Fruit fly (Drosophila melanogaster): ENCODE measurements around the gene ebd1.

Gene ebd1

DNA sequence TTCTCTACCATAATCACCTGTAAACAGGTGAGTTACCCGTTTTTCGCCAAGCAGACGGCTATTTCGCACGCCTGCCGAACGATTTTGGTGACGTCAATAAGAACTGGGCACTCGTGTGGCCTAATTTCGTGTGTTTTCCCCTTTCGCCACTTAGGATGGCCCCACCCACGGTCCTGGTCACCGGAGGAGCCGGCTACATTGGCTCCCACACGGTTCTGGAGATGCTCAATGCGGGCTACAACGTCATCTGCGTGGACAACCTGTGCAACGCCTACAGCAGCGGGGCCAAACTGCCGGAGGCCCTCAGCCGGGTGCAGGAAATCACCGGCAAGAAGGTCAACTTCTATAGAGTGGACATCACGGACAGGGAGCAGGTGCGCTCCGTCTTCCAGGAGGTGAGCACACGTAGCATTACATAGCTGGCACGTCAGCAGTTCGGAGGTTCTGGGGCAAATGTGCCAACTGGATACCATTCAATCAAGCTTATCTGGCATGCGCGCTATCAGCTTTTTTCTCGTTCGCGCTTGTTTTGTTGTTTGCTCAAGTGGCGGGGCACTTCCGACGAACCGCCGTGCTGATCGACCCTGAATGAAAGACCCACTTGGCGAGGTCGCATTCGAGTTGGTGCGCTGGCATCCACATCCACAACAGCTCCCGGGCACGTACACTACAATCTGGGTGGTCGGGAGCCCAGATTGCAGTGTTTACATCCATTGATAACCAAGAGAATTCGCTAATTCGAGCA lies 36.2 kb downstream of the ebd1 start:
- no peak for TF ChIP-seq CG9705 (GFP tag; optimal IDR thresholded peaks at IDR 0.05)
- no peak for TF ChIP-seq rgr (GFP tag; optimal IDR thresholded peaks at IDR 0.05)
- no peak for TF ChIP-seq GATAd (GFP tag; optimal IDR thresholded peaks at IDR 0.05)
- no peak for TF ChIP-seq lola (GFP tag; optimal IDR thresholded peaks at IDR 0.05)
- TF ChIP-seq N (GFP tag; optimal IDR thresholded peaks at IDR 0.05): no peak
- no peak for TF ChIP-seq sage (GFP tag; optimal IDR thresholded peaks at IDR 0.05)
- TF ChIP-seq Dfd (GFP tag; optimal IDR thresholded peaks at IDR 0.05): no peak
- no peak for TF ChIP-seq Mio (GFP tag; optimal IDR thresholded peaks at IDR 0.05)
- no peak for TF ChIP-seq Abd-B (GFP tag; optimal IDR thresholded peaks at IDR 0.05)
- no peak for TF ChIP-seq woc (GFP tag; optimal IDR thresholded peaks at IDR 0.05)
- TF ChIP-seq pan (optimal IDR thresholded peaks at IDR 0.05): no peak
- no peak for TF ChIP-seq Hr78 (GFP tag; optimal IDR thresholded peaks at IDR 0.05)
- no peak for TF ChIP-seq fru (GFP tag; optimal IDR thresholded peaks at IDR 0.05)
- TF ChIP-seq jim (GFP tag; optimal IDR thresholded peaks at IDR 0.05): no peak
- no peak for TF ChIP-seq psq (GFP tag; optimal IDR thresholded peaks at IDR 0.05)
- TF ChIP-seq tai (GFP tag; optimal IDR thresholded peaks at IDR 0.05): no peak

DNA sequence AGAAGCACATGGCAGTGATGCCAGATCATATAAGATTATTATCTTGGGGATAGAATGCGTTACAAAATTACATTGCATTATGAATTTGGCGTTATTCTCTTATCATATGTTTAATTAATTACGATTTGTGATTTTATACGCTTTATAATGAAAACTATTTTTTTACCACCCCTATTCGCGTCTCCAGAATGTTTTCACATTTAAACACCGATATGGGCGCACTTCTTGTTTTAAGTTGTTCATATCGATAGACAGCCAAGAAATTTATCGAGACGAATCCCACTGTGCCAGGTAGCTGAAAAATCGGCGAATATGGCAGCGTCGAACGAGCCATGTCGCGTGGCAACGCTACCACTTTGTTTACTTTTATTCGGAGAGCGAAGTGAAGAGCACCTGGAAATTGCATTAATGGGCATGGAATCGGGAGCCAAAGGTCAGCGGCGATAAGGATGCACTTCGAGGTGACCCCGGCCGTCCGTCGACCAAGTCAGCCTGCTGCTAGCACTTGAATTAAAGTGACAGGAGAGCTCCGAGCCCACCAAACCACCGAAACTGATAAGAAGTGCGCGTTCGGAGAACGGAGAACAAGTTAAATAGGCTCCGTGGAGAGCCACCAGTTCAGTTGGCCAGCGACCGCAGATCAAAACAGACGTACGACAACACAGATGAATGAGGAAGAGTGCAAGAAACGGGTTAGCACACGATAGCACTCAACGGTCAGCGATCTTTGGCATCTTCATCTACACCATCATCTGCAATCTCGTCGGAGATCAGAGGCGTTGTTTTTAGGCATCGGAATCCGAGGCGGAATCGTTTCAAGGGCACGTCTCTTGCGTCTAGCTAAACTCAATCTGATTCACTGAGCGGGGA lies 37.0 kb downstream of the ebd1 start, which contains the start of gene Gale:
Gene Gale (plus strand): TSS at position 401 of the 870 bp plus-strand sequence.
- TF ChIP-seq woc (GFP tag; optimal IDR thresholded peaks at IDR 0.05) (no peak), ey (GFP tag; optimal IDR thresholded peaks at IDR 0.05) (no peak), Dif (GFP tag; optimal IDR thresholded peaks at IDR 0.05; ENCODE audit: partially characterized antibody) (peak; percentile 68), dsf (GFP tag; optimal IDR thresholded peaks at IDR 0.05; ENCODE audit: borderline replicate concordance) (no peak), CG32264 (GFP tag; optimal IDR thresholded peaks at IDR 0.05) (no peak), GATAd (GFP tag; optimal IDR thresholded peaks at IDR 0.05) (no peak), Rel (GFP tag; optimal IDR thresholded peaks at IDR 0.05) (no peak), Rel (tag; optimal IDR thresholded peaks at IDR 0.05) (peak; percentile 93), Hr83 (GFP tag; optimal IDR thresholded peaks at IDR 0.05; ENCODE audit: poor library complexity, severe bottlenecking) (peak; percentile 28), Myc (optimal IDR thresholded peaks at IDR 0.05) (peak; percentile 25)

DNA sequence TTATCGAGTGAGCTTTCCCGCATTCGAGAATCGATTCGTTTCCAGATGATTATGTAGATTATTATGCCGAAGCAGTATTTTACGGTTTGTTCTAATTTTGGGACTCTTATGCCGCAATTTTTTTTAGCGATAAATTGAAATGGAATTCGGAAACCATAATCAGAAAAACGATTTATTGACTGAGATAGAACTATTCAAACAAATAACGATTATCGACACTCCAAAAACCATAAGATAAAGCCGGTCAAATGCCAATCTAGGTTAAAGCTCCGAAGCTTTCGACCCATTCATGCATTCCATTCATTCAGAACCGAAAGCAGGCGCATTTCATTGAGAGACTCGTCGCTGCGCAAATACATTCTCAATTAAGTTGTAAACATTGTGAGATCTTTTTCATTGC lies 37.8 kb downstream of the ebd1 start:
- TF ChIP-seq N (GFP tag; optimal IDR thresholded peaks at IDR 0.05) (no peak), lola (GFP tag; optimal IDR thresholded peaks at IDR 0.05) (no peak), dmrt93B (GFP tag; optimal IDR thresholded peaks at IDR 0.05) (no peak), dsf (GFP tag; optimal IDR thresholded peaks at IDR 0.05; ENCODE audit: borderline replicate concordance) (no peak), CG32264 (GFP tag; optimal IDR thresholded peaks at IDR 0.05) (no peak), dl (GFP tag; optimal IDR thresholded peaks at IDR 0.05; ENCODE audit: insufficient read depth in 1 of 2, partially characterized antibody in 2 of 2) (no peak)

dm6 chr3L:645426-646036 lies 39.8 kb downstream of the ebd1 start:
- TF ChIP-seq Dif (GFP tag; optimal IDR thresholded peaks at IDR 0.05; ENCODE audit: partially characterized antibody): no peak
- no peak for TF ChIP-seq OdsH (GFP tag; optimal IDR thresholded peaks at IDR 0.05)
- TF ChIP-seq N (GFP tag; optimal IDR thresholded peaks at IDR 0.05): no peak
- TF ChIP-seq Jra (GFP tag; optimal IDR thresholded peaks at IDR 0.05): no peak
- TF ChIP-seq ey (GFP tag; optimal IDR thresholded peaks at IDR 0.05): no peak
- no peak for TF ChIP-seq Abd-B (GFP tag; optimal IDR thresholded peaks at IDR 0.05)
- TF ChIP-seq lola (GFP tag; optimal IDR thresholded peaks at IDR 0.05): no peak

DNA sequence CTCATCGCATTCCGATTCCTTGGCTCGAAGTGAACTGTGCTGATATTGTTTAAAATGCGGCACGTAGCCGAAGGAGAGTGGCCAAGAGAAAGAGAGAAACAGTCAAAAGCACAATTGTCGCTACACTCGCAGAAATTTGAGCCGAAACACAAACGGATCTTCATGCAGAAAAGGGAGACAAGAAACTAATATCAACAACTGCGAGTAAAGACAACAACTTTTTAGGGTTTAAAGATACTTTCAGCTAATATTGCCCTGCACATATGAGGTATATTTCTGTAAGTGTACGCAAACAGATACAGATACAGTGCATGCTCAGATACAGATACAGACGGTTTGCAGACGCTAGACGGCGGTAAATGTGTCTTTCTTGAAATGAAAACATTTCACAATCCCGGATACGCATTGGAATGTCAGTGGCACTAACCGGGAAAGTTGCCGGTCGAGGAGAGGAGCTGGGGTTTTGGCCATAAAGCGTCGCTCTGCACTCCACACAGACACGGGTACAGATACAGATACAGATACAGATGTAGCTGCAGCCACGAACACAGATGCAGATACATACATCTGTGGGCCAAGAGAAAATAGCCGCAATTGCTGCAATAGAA lies 41.1 kb downstream of the ebd1 start:
- TF ChIP-seq rgr (GFP tag; optimal IDR thresholded peaks at IDR 0.05) (peak; percentile 87), CrebA (GFP tag; optimal IDR thresholded peaks at IDR 0.05; ENCODE audit: borderline replicate concordance) (no peak), sv (GFP tag; optimal IDR thresholded peaks at IDR 0.05) (peak; percentile 67), ey (GFP tag; optimal IDR thresholded peaks at IDR 0.05) (peak; percentile 85), woc (GFP tag; optimal IDR thresholded peaks at IDR 0.05) (peak; percentile 75), OdsH (GFP tag; optimal IDR thresholded peaks at IDR 0.05) (peak; percentile 82), lola (GFP tag; optimal IDR thresholded peaks at IDR 0.05) (no peak), Jra (GFP tag; optimal IDR thresholded peaks at IDR 0.05) (peak; percentile 64), Dfd (GFP tag; optimal IDR thresholded peaks at IDR 0.05) (no peak), Sp1 (GFP tag; optimal IDR thresholded peaks at IDR 0.05) (peak; percentile 68), foxo (GFP tag; optimal IDR thresholded peaks at IDR 0.05) (peak in 1 of 2 experiments; percentile 88), sage (GFP tag; optimal IDR thresholded peaks at IDR 0.05) (peak; percentile 49), CG9705 (GFP tag; optimal IDR thresholded peaks at IDR 0.05) (no peak), dl (GFP tag; optimal IDR thresholded peaks at IDR 0.05; ENCODE audit: insufficient read depth in 1 of 2, partially characterized antibody in 2 of 2) (no peak), Hnf4 (GFP tag; optimal IDR thresholded peaks at IDR 0.05) (peak; percentile 89), br (GFP tag; optimal IDR thresholded peaks at IDR 0.05) (peak; percentile 85), h (GFP tag; optimal IDR thresholded peaks at IDR 0.05) (peak; percentile 90), fru (GFP tag; optimal IDR thresholded peaks at IDR 0.05) (peak; percentile 88), CG32264 (GFP tag; optimal IDR thresholded peaks at IDR 0.05) (peak; percentile 62), HLH106 (tag; optimal IDR thresholded peaks at IDR 0.05) (peak; percentile 70), dmrt93B (GFP tag; optimal IDR thresholded peaks at IDR 0.05) (peak; percentile 70)
